Fruit fly (Drosophila melanogaster) whole organism, wandering third instar larva: ENCODE data around the gene CG13056.
A peak's percentile ranks its signal among the peaks of the same experiment; 100 is the strongest.

Source experiments
- Abd-B ChIP-seq: fragments of >200 bp; optimal IDR thresholded peaks from 2 replicates; lab custom pipeline; 2017; ENCODE audit warnings: missing biosample characterization, missing genetic modification characterization
- CG32264 ChIP-seq: fragments of 200-800 bp; sonication (Bioruptor generic); optimal IDR thresholded peaks from 2 replicates; lab custom pipeline; 2016; ENCODE audit warnings: missing biosample characterization, missing genetic modification characterization
- CrebA ChIP-seq: fragments of 200-800 bp; sonication (Bioruptor generic); optimal IDR thresholded peaks from 2 replicates; lab custom pipeline; 2016; ENCODE audit warnings: missing biosample characterization, mild to moderate bottlenecking, missing genetic modification characterization, borderline replicate concordance
- Dfd ChIP-seq: fragments of >200 bp; optimal IDR thresholded peaks from 2 replicates; lab custom pipeline; 2017; ENCODE audit warnings: missing biosample characterization, missing genetic modification characterization
- GATAd ChIP-seq: sonication (Bioruptor generic); optimal IDR thresholded peaks from 2 replicates; lab custom pipeline; 2016; ENCODE audit warnings: missing biosample characterization, missing genetic modification characterization
- HLH106 ChIP-seq: fragments of 200-800 bp; optimal IDR thresholded peaks from 3 replicates; lab custom pipeline; 2019; ENCODE audit warnings: missing biosample characterization, mild to moderate bottlenecking, missing genetic modification characterization, moderate library complexity
- Hnf4 ChIP-seq: fragments of 200-800 bp; sonication (Bioruptor generic); optimal IDR thresholded peaks from 2 replicates; lab custom pipeline; 2016; ENCODE audit warnings: missing biosample characterization, mild to moderate bottlenecking, missing genetic modification characterization
- Jra ChIP-seq: sonication (Bioruptor generic); optimal IDR thresholded peaks from 2 replicates; lab custom pipeline; 2016; ENCODE audit warnings: missing biosample characterization, missing genetic modification characterization
- Mio ChIP-seq: sonication (Bioruptor generic); optimal IDR thresholded peaks from 2 replicates; lab custom pipeline; 2016; ENCODE audit warnings: missing biosample characterization, missing genetic modification characterization
- Myc ChIP-seq: fragments of >200 bp; optimal IDR thresholded peaks from 2 replicates; lab custom pipeline; 2017
- N ChIP-seq: fragments of >200 bp; optimal IDR thresholded peaks from 2 replicates; lab custom pipeline; 2018; ENCODE audit warnings: missing biosample characterization, missing external identifiers, missing genetic modification characterization
- OdsH ChIP-seq: fragments of 200-800 bp; sonication (Bioruptor generic); optimal IDR thresholded peaks from 2 replicates; lab custom pipeline; 2016; ENCODE audit warnings: missing biosample characterization, mild to moderate bottlenecking, missing genetic modification characterization
- Rel ChIP-seq, 2 experiments: fragments of 200-800 bp; sonication (Bioruptor generic) in 1 of 2; optimal IDR thresholded peaks; 2 replicates in 1 of 2; 3 replicates in 1 of 2; lab custom pipeline; 2016 to 2019; ENCODE audit warnings: mild to moderate bottlenecking in 2 of 2, missing biosample characterization in 2 of 2, missing genetic modification characterization in 2 of 2, moderate library complexity in 1 of 2
- br ChIP-seq: fragments of 200-800 bp; sonication (Bioruptor generic); optimal IDR thresholded peaks from 2 replicates; lab custom pipeline; 2016; ENCODE audit warnings: missing biosample characterization, missing genetic modification characterization
- dl ChIP-seq, 2 experiments: fragments of 175-275, 200-275 bp in 1 of 2; fragments of 200-275 bp in 1 of 2; sonication (Bioruptor generic); optimal IDR thresholded peaks; lab custom pipeline; 2018; ENCODE audit warnings: mild to moderate bottlenecking in 2 of 2, missing biosample characterization in 2 of 2, missing genetic modification characterization in 2 of 2, moderate library complexity in 2 of 2; ENCODE audit not compliant: partially characterized antibody in 2 of 2, insufficient read depth in 1 of 2
- dmrt93B ChIP-seq: fragments of 200-800 bp; sonication (Bioruptor generic); optimal IDR thresholded peaks from 2 replicates; lab custom pipeline; 2018; ENCODE audit warnings: missing biosample characterization, mild to moderate bottlenecking, missing genetic modification characterization
- ey ChIP-seq: fragments of 200-800 bp; sonication (Bioruptor generic); optimal IDR thresholded peaks from 2 replicates; lab custom pipeline; 2016; ENCODE audit warnings: missing biosample characterization, missing genetic modification characterization
- foxo ChIP-seq, 2 experiments: fragments of 200-800 bp; sonication (Bioruptor generic); optimal IDR thresholded peaks; 2 replicates in 1 of 2; 3 replicates in 1 of 2; lab custom pipeline; 2016 to 2017; ENCODE audit warnings: missing biosample characterization in 2 of 2, missing genetic modification characterization in 2 of 2
- fru ChIP-seq: fragments of 200-800 bp; sonication (Bioruptor generic); optimal IDR thresholded peaks from 3 replicates; lab custom pipeline; 2016; ENCODE audit warnings: missing biosample characterization, mild to moderate bottlenecking, missing genetic modification characterization
- h ChIP-seq: fragments of 200-800 bp; sonication (Bioruptor generic); optimal IDR thresholded peaks from 3 replicates; lab custom pipeline; 2016; ENCODE audit warnings: missing biosample characterization, mild to moderate bottlenecking, missing genetic modification characterization
- lola ChIP-seq: fragments of >200 bp; optimal IDR thresholded peaks from 2 replicates; lab custom pipeline; 2017; ENCODE audit warnings: missing biosample characterization, missing genetic modification characterization
- psq ChIP-seq: fragments of 200-800 bp; sonication (Bioruptor generic); optimal IDR thresholded peaks from 3 replicates; lab custom pipeline; 2017; ENCODE audit warnings: missing biosample characterization, mild to moderate bottlenecking, missing genetic modification characterization, moderate library complexity
- rgr ChIP-seq: fragments of 200-800 bp; sonication (Bioruptor generic); optimal IDR thresholded peaks from 3 replicates; lab custom pipeline; 2016; ENCODE audit warnings: missing biosample characterization, mild to moderate bottlenecking, missing genetic modification characterization
- sage ChIP-seq: fragments of 200-800 bp; sonication (Bioruptor generic); optimal IDR thresholded peaks from 2 replicates; lab custom pipeline; 2016; ENCODE audit warnings: missing biosample characterization, mild to moderate bottlenecking, missing genetic modification characterization
- sv ChIP-seq: fragments of 200-800 bp; sonication (Bioruptor generic); optimal IDR thresholded peaks from 3 replicates; lab custom pipeline; 2016; ENCODE audit warnings: missing biosample characterization, missing genetic modification characterization
- tai ChIP-seq: sonication (Bioruptor generic); optimal IDR thresholded peaks from 2 replicates; lab custom pipeline; 2016; ENCODE audit warnings: missing biosample characterization, missing genetic modification characterization
- woc ChIP-seq: sonication (Bioruptor generic); optimal IDR thresholded peaks from 2 replicates; lab custom pipeline; 2016; ENCODE audit warnings: missing biosample characterization, mild to moderate bottlenecking, missing genetic modification characterization

Gene CG13056

dm6 chr3L:16377768-16378764, 45.0 kb downstream of the CG13056 start, which contains the start of gene roq:
TSS of gene roq (minus strand) at chr3L:16378566.
- TF ChIP-seq CG32264 = no peak
- TF ChIP-seq N (GFP tag; lab: Kevin White, UChicago) = peak; percentile 86
- peak; percentile 88 for TF ChIP-seq CrebA (GFP tag; lab: Kevin White, UChicago)
- no peak for TF ChIP-seq HLH106 (tag; lab: Kevin White, UChicago)
- peak; percentile 19 for TF ChIP-seq OdsH (GFP tag; lab: Kevin White, UChicago)
- peak; percentile 18 for TF ChIP-seq Rel (GFP tag; optimal IDR thresholded peaks at IDR 0.05; lab: Kevin White, UChicago)
- peak; percentile 6 for TF ChIP-seq Rel (tag; optimal IDR thresholded peaks at IDR 0.05; lab: Kevin White, UChicago)
- TF ChIP-seq h (GFP tag; lab: Kevin White, UChicago) = peak; percentile 35

- no peak for TF ChIP-seq lola (GFP tag; lab: Kevin White, UChicago)
- TF ChIP-seq sage (GFP tag; lab: Kevin White, UChicago) = no peak
- peak; percentile 25 for TF ChIP-seq br
- TF ChIP-seq woc (GFP tag; lab: Kevin White, UChicago) = no peak
- peak in 1 of 2 experiments; percentile 55 for TF ChIP-seq foxo (GFP tag; optimal IDR thresholded peaks at IDR 0.05; lab: Kevin White, UChicago)
- TF ChIP-seq Abd-B = no peak
- no peak for TF ChIP-seq GATAd (GFP tag; lab: Kevin White, UChicago)
- TF ChIP-seq HLH106 (tag; lab: Kevin White, UChicago) = no peak
- TF ChIP-seq ey (GFP tag; lab: Kevin White, UChicago) = peak; percentile 43
- peak; percentile 51 for TF ChIP-seq sv
- peak; percentile 10 for TF ChIP-seq fru (GFP tag; lab: Kevin White, UChicago)
- no peak for TF ChIP-seq Jra (GFP tag; lab: Kevin White, UChicago)
- TF ChIP-seq h (GFP tag; lab: Kevin White, UChicago) = peak; percentile 50
- no peak for TF ChIP-seq Dfd (GFP tag; lab: Kevin White, UChicago)
- peak; percentile 36 for TF ChIP-seq OdsH (GFP tag; lab: Kevin White, UChicago)
- TF ChIP-seq Hnf4 (GFP tag; lab: Kevin White, UChicago) = no peak
- no peak for TF ChIP-seq Rel (GFP tag; optimal IDR thresholded peaks at IDR 0.05; lab: Kevin White, UChicago)
- TF ChIP-seq Rel (tag; optimal IDR thresholded peaks at IDR 0.05; lab: Kevin White, UChicago) = no peak
- no peak for TF ChIP-seq N (GFP tag; lab: Kevin White, UChicago)
- no peak for TF ChIP-seq dl (GFP tag; optimal IDR thresholded peaks at IDR 0.05; lab: Kevin White, UChicago; ENCODE audit: insufficient read depth in 1 of 2, partially characterized antibody in 2 of 2)
- no peak for TF ChIP-seq dmrt93B (GFP tag; lab: Kevin White, UChicago)
- TF ChIP-seq tai (GFP tag; lab: Kevin White, UChicago) = no peak
- peak; percentile 46 for TF ChIP-seq rgr (GFP tag; lab: Kevin White, UChicago)
- TF ChIP-seq Mio = no peak
Observed at dm6 chr3L:16380770-16381169, 47.7 kb downstream of the CG13056 start.

dm6 chr3L:16381184-16381797, 48.2 kb downstream of the CG13056 start, which contains the start of gene Agpat4:
TSS of gene Agpat4 (minus strand) at chr3L:16381570.
- TF ChIP-seq psq (GFP tag; lab: Kevin White, UChicago) (no peak), GATAd (GFP tag; lab: Kevin White, UChicago) (peak; percentile 96), fru (GFP tag; lab: Kevin White, UChicago) (peak; percentile 31), Myc (lab: Kevin White, UChicago) (peak; percentile 10)

dm6 chr3L:16383056-16383455, 49.9 kb downstream of the CG13056 start:
- TF ChIP-seq GATAd (GFP tag; lab: Kevin White, UChicago) = no peak
- no peak for TF ChIP-seq Rel (GFP tag; optimal IDR thresholded peaks at IDR 0.05; lab: Kevin White, UChicago)
- TF ChIP-seq Rel (tag; optimal IDR thresholded peaks at IDR 0.05; lab: Kevin White, UChicago) = peak; percentile 1
- TF ChIP-seq Myc (lab: Kevin White, UChicago) = no peak
